Worm (Caenorhabditis elegans) whole organism, L4/young adult: ENCODE measurements around the gene EEED8.14.

Source experiments
- W03F9.2 ChIP-seq: fragments of 150-350 bp; optimal IDR thresholded peaks from 2 replicates; lab custom pipeline; 2014; ENCODE audit warnings: missing biosample characterization, missing genetic modification characterization
- dao-5 ChIP-seq: sonication (generic microtip); optimal IDR thresholded peaks from 2 replicates; lab custom pipeline; 2016; ENCODE audit warnings: missing genotype, missing genetic modification characterization, moderate library complexity, missing compliant biosample characterization
- him-1 ChIP-seq: sonication (generic microtip); optimal IDR thresholded peaks from 2 replicates; lab custom pipeline; 2016; ENCODE audit warnings: missing genotype, missing genetic modification reagents, missing genetic modification characterization, missing compliant biosample characterization

ce11 chrII:5425633-5426032 is 11.8 kb upstream of the EEED8.14 start, which contains the start of gene F07F6.8:
- TF ChIP-seq him-1 (no peak), dao-5 (tag; lab: Kevin White, UChicago) (no peak), W03F9.2 (tag; lab: Kevin White, UChicago) (no peak)
